Worm (Caenorhabditis elegans): ENCODE data around the gene C28A5.2.

DNA sequence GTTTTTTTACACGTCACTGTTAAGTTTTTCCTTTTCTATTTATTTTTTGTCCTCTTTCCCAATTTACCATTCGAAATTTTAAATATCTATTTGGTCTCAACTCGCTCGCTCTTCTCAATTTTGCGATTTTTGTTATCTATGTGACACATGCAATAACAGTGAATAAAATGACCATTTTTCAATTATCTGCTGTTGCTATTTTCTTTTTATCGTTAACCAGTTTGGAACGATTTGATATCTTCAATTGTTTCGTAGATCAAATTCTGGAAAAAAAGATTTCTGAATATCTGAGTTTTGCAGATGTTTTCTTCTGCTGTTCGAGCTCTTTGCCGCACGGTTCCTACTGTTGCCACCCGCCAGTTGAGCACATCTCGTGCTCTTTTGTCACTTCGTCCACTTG is 32.2 kb downstream of the C28A5.2 start, which contains the start of gene prdx-3:
- TF ChIP-seq nhr-11 (tag; optimal IDR thresholded peaks at IDR 0.05), result no peak
- TF ChIP-seq lir-3 (tag; optimal IDR thresholded peaks at IDR 0.05; ENCODE audit: poor library complexity), result no peak
- TF ChIP-seq fkh-10 (GFP tag; optimal IDR thresholded peaks at IDR 0.05), result no peak
- TF ChIP-seq lin-13 (GFP tag; optimal IDR thresholded peaks at IDR 0.05), result no peak

Measured in whole organism, L1 larva.